Fruit fly (Drosophila melanogaster): Measurements from ENCODE around the gene CG5050.

Gene CG5050

dm6 chr2L:17436500-17436899 lies 16.2 kb upstream of the CG5050 start, which contains the start of gene CG33928:
CG33928 (minus strand) TSS chr2L:17436600.
- TF ChIP-seq dsf (GFP tag; optimal IDR thresholded peaks at IDR 0.05; ENCODE audit: borderline replicate concordance) (no peak), jim (GFP tag; optimal IDR thresholded peaks at IDR 0.05) (no peak), sage (GFP tag; optimal IDR thresholded peaks at IDR 0.05) (no peak), sv (GFP tag; optimal IDR thresholded peaks at IDR 0.05) (no peak)

- no peak for TF ChIP-seq usp (GFP tag; optimal IDR thresholded peaks at IDR 0.05)
- TF ChIP-seq Dif (GFP tag; optimal IDR thresholded peaks at IDR 0.05; ENCODE audit: partially characterized antibody): no peak
- TF ChIP-seq N (GFP tag; optimal IDR thresholded peaks at IDR 0.05): no peak
- no peak for TF ChIP-seq rgr (GFP tag; optimal IDR thresholded peaks at IDR 0.05)
- no peak for TF ChIP-seq jim (GFP tag; optimal IDR thresholded peaks at IDR 0.05)
- no peak for TF ChIP-seq h (GFP tag; optimal IDR thresholded peaks at IDR 0.05)
- TF ChIP-seq Dfd (GFP tag; optimal IDR thresholded peaks at IDR 0.05): peak; percentile 95
These were observed 15.1 kb upstream of the CG5050 start for dm6 chr2L:17437594-17437993.

- TF ChIP-seq foxo (GFP tag; optimal IDR thresholded peaks at IDR 0.05) (no peak), Mio (GFP tag; optimal IDR thresholded peaks at IDR 0.05) (no peak), jim (GFP tag; optimal IDR thresholded peaks at IDR 0.05) (no peak), Abd-B (GFP tag; optimal IDR thresholded peaks at IDR 0.05) (no peak), usp (GFP tag; optimal IDR thresholded peaks at IDR 0.05) (no peak), Hr78 (GFP tag; optimal IDR thresholded peaks at IDR 0.05) (no peak), fru (GFP tag; optimal IDR thresholded peaks at IDR 0.05) (no peak), sage (GFP tag; optimal IDR thresholded peaks at IDR 0.05) (no peak), N (GFP tag; optimal IDR thresholded peaks at IDR 0.05) (no peak), Dif (GFP tag; optimal IDR thresholded peaks at IDR 0.05; ENCODE audit: partially characterized antibody) (no peak), h (GFP tag; optimal IDR thresholded peaks at IDR 0.05) (no peak), dmrt93B (GFP tag; optimal IDR thresholded peaks at IDR 0.05) (no peak), ey (GFP tag; optimal IDR thresholded peaks at IDR 0.05) (no peak), dsf (GFP tag; optimal IDR thresholded peaks at IDR 0.05; ENCODE audit: borderline replicate concordance) (no peak), pan (optimal IDR thresholded peaks at IDR 0.05) (no peak)
These were observed 5.7 kb upstream of the CG5050 start for dm6 chr2L:17447071-17447470.

- no peak for TF ChIP-seq OdsH (GFP tag; optimal IDR thresholded peaks at IDR 0.05)
- TF ChIP-seq Hr83 (GFP tag; optimal IDR thresholded peaks at IDR 0.05; ENCODE audit: poor library complexity, severe bottlenecking): peak; percentile 46
- TF ChIP-seq CrebA (GFP tag; optimal IDR thresholded peaks at IDR 0.05; ENCODE audit: borderline replicate concordance): no peak
- no peak for TF ChIP-seq usp (GFP tag; optimal IDR thresholded peaks at IDR 0.05)
- peak; percentile 66 for TF ChIP-seq Dfd (GFP tag; optimal IDR thresholded peaks at IDR 0.05)
- TF ChIP-seq dl (GFP tag; optimal IDR thresholded peaks at IDR 0.05; ENCODE audit: insufficient read depth in 1 of 2, partially characterized antibody in 2 of 2): peak in 1 of 2 experiments; percentile 36
- TF ChIP-seq Rel (GFP tag; optimal IDR thresholded peaks at IDR 0.05): no peak
- peak; percentile 20 for TF ChIP-seq Rel (tag; optimal IDR thresholded peaks at IDR 0.05)
- no peak for TF ChIP-seq Hnf4 (GFP tag; optimal IDR thresholded peaks at IDR 0.05)
- TF ChIP-seq Dif (GFP tag; optimal IDR thresholded peaks at IDR 0.05; ENCODE audit: partially characterized antibody): peak; percentile 26
- TF ChIP-seq sage (GFP tag; optimal IDR thresholded peaks at IDR 0.05): no peak
- TF ChIP-seq rgr (GFP tag; optimal IDR thresholded peaks at IDR 0.05): peak; percentile 11
These were observed 4.3 kb upstream of the CG5050 start for dm6 chr2L:17448435-17448834.

- TF ChIP-seq sage (GFP tag; optimal IDR thresholded peaks at IDR 0.05) (peak; percentile 26), CG9705 (GFP tag; optimal IDR thresholded peaks at IDR 0.05) (no peak), psq (GFP tag; optimal IDR thresholded peaks at IDR 0.05) (peak; percentile 52), Dif (GFP tag; optimal IDR thresholded peaks at IDR 0.05; ENCODE audit: partially characterized antibody) (peak; percentile 88), CrebA (GFP tag; optimal IDR thresholded peaks at IDR 0.05; ENCODE audit: borderline replicate concordance) (peak; percentile 33), Hr78 (GFP tag; optimal IDR thresholded peaks at IDR 0.05) (no peak), Dfd (GFP tag; optimal IDR thresholded peaks at IDR 0.05) (no peak), ey (GFP tag; optimal IDR thresholded peaks at IDR 0.05) (peak; percentile 38), jim (GFP tag; optimal IDR thresholded peaks at IDR 0.05) (peak; percentile 61), tai (GFP tag; optimal IDR thresholded peaks at IDR 0.05) (peak; percentile 44), br (GFP tag; optimal IDR thresholded peaks at IDR 0.05) (peak; percentile 26), brk (GFP tag; optimal IDR thresholded peaks at IDR 0.05) (peak; percentile 7), woc (GFP tag; optimal IDR thresholded peaks at IDR 0.05) (peak; percentile 45), OdsH (GFP tag; optimal IDR thresholded peaks at IDR 0.05) (peak; percentile 19), sv (GFP tag; optimal IDR thresholded peaks at IDR 0.05) (no peak), dl (GFP tag; optimal IDR thresholded peaks at IDR 0.05; ENCODE audit: insufficient read depth in 1 of 2, partially characterized antibody in 2 of 2) (peak; percentile 85), Myc (optimal IDR thresholded peaks at IDR 0.05) (no peak), Rel (GFP tag; optimal IDR thresholded peaks at IDR 0.05) (no peak), Rel (tag; optimal IDR thresholded peaks at IDR 0.05) (peak; percentile 67), Sp1 (GFP tag; optimal IDR thresholded peaks at IDR 0.05) (peak; percentile 11), Hr83 (GFP tag; optimal IDR thresholded peaks at IDR 0.05; ENCODE audit: poor library complexity, severe bottlenecking) (peak; percentile 44), fru (GFP tag; optimal IDR thresholded peaks at IDR 0.05) (peak; percentile 46), foxo (GFP tag; optimal IDR thresholded peaks at IDR 0.05) (peak in 1 of 2 experiments; percentile 47), pan (optimal IDR thresholded peaks at IDR 0.05) (no peak), h (GFP tag; optimal IDR thresholded peaks at IDR 0.05) (peak; percentile 83), Vsx2 (GFP tag; optimal IDR thresholded peaks at IDR 0.05; ENCODE audit: partially characterized antibody) (peak; percentile 19)
These were observed 2.9 kb upstream of the CG5050 start, which contains the start of gene dl for dm6 chr2L:17449608-17450504. dl (minus strand) TSS chr2L:17450364.
